Worm (Caenorhabditis elegans) whole organism, midembryonic: ENCODE data around the gene R07E4.5.

Experiments
- cog-1 ChIP-seq: sonication (generic microtip); optimal IDR thresholded peaks from 2 replicates; lab custom pipeline; 2016; ENCODE audit warnings: missing genetic modification characterization, missing compliant biosample characterization
- flt-1 ChIP-seq: fragments of 200-800 bp; sonication (Bioruptor generic); IDR thresholded peaks from 2 replicates; pipeline ENCODE4 v1.3.6; 2022; ENCODE audit warnings: missing genetic modification characterization, missing compliant biosample characterization

- TF ChIP-seq flt-1 (GFP tag; lab: Robert Waterston, UW) (no peak), cog-1 (tag; lab: Kevin White, UChicago) (no peak)
Observed at ce11 chrX:5976206-5976960, 23.4 kb upstream of the R07E4.5 start.
